Worm (Caenorhabditis elegans): Measurements from ENCODE around the gene aqp-1.

Gene aqp-1

DNA sequence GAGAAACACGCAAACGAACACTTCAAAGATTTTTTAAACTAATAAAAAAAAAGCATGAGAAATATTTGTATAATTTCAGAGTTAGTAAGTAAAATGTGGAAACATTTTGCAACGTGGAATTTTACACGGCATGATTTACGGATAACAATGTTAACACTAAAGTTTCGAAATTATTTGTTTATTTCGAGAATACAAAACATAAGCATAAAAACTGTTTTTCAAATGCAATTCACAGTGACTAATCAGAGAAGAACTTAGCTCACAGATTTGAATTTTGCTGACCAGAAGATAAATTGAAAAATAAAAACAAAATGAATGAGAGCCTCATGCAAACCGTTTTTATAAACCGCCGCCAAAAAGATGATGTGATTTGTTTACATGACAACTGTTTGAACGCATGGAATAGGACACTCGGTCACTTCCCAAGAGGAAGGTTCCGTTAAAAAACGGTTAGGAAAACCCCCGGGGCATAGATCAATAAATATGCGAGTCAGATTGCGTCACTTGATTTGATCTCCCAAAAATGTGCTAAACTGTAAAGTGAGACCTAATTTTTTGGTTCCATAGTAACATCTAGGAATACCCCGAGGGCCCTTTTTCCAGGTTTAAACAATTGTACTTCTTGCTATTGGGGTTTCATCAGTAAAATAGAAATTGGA lies 12.2 kb downstream of the aqp-1 start, which contains the start of gene clh-3:
Gene clh-3, minus strand, starts transcription at position 51 of the 659 bp plus-strand sequence.
- TF ChIP-seq lsy-12 (tag; optimal IDR thresholded peaks at IDR 0.05), result no peak

DNA sequence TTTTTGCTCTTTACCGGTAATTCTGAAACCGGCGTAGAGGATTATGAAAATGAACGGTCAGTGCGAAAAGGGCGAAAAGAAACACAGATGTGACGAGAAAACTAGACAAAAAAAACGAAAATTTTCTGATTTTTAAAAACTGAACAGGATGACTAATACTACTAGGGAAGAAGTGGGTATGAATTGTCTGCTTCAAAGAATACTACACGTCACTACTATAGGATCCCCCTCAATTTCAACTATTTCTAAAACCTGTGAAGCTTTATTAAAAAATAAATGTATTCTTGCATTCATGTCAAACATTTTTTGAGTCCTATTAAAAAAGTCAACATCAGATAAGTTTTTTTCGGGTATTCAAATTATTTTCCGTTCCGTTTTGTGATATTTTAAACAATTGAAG lies 14.1 kb downstream of the aqp-1 start:
- TF ChIP-seq ama-1 (optimal IDR thresholded peaks at IDR 0.05) (no peak), zag-1 (tag; optimal IDR thresholded peaks at IDR 0.05) (no peak), ceh-9 (tag; optimal IDR thresholded peaks at IDR 0.05) (no peak), daf-12 (tag; optimal IDR thresholded peaks at IDR 0.05) (no peak), tbx-2 (tag; optimal IDR thresholded peaks at IDR 0.05) (no peak), ZK546.5 (tag; optimal IDR thresholded peaks at IDR 0.05) (no peak)

DNA sequence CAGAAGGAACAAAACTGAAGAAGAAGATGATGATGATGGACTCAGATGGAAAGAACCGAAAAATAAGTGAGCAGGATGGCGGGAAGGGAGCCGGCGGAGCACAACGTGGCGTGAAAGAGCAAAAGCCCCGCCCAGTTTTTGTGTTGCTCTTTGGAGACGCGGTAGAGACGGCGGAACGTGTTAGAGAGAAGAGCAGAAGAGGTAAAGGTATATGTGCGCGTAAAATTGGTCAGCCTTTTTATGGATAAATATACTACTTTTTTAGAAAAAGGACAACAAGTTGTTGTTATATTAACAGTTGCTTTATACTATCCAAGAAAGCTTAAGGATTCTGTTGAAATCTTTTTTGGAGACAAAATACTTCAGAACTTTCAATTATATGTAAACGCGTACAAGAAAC lies 21.1 kb downstream of the aqp-1 start, which contains the start of gene E04F6.10:
Gene E04F6.10, minus strand, starts transcription at position 101 of the 400 bp plus-strand sequence.
- no peak for TF ChIP-seq mdl-1 (tag; optimal IDR thresholded peaks at IDR 0.05)

DNA sequence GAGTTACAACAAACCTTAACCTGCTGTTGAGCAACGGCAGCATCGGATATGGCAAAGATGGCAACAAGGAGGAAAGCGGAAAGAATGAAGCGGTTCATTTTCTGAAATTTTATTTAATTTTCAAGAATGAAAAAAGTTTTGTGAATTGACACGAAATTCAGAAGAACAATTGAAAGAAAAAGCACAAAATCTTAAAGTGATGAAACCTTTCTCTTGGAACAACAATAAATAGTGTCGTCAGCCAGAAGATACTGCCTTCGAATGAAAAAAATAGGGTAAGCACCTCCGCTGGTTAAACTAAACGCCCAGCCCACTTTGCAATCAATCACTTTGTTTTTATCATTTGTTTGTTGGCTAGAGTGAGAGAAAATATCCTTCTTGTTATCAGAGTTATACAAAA lies 26.1 kb downstream of the aqp-1 start, which contains the start of gene E04F6.9:
Gene E04F6.9, minus strand, starts transcription at position 101 of the 400 bp plus-strand sequence.
- no peak for TF ChIP-seq daf-12 (tag; optimal IDR thresholded peaks at IDR 0.05)
- no peak for TF ChIP-seq egl-27 (tag; optimal IDR thresholded peaks at IDR 0.05)
- no peak for TF ChIP-seq jun-1 (tag; optimal IDR thresholded peaks at IDR 0.05)
- no peak for TF ChIP-seq fkh-2 (tag; optimal IDR thresholded peaks at IDR 0.05)
- no peak for TF ChIP-seq nhr-25 (tag; optimal IDR thresholded peaks at IDR 0.05)
- TF ChIP-seq lin-39 (tag; optimal IDR thresholded peaks at IDR 0.05), result peak; percentile 1
- no peak for TF ChIP-seq ztf-11 (tag; optimal IDR thresholded peaks at IDR 0.05)

DNA sequence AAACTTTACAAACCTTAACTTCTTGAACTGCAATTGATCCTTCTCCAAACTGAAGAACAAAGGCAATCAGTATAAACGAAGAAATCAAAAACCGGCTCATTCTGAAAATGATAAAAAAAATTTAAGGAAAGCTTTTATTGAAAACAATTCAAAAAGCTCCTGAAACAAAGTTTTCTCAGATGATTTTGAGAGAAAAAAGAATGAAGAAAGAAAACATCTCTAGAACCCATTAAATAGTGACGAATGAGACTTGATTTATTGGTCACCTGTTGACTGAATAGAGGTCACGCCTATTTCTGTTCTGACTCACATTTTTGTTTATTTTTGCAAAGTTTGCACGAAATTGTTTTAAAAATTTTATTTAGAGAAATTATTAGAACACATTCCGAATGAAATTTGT lies 26.9 kb downstream of the aqp-1 start, which contains the start of gene E04F6.8:
Gene E04F6.8, minus strand, starts transcription at position 101 of the 400 bp plus-strand sequence.
- TF ChIP-seq egl-5 (tag; optimal IDR thresholded peaks at IDR 0.05) (peak; percentile 82), lsy-12 (tag; optimal IDR thresholded peaks at IDR 0.05) (no peak)

DNA sequence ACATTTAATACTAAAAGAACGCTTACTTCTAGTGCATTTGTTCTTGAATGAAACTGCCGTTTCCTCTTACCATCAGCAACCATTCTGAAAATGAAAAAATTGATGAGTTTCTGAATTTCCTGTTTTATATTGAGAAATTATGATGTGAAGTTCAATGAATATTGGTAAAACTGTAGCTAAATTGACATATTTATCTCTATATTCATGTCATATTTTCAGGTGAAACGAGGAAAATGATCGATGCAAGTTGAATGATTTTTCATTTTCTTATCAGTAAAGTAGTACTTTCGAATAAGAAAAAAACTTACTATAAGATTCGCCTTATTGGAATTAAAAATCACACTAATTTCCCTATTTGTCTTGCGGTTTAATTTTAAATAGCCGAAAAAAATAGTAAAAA lies 28.0 kb downstream of the aqp-1 start, which contains the start of gene E04F6.15:
Gene E04F6.15, minus strand, starts transcription at position 101 of the 400 bp plus-strand sequence.
- no peak for TF ChIP-seq nfya-1 (tag; optimal IDR thresholded peaks at IDR 0.05; ENCODE audit: insufficient read depth)
- no peak for TF ChIP-seq nhr-25 (tag; optimal IDR thresholded peaks at IDR 0.05)
- no peak for TF ChIP-seq fkh-2 (tag; optimal IDR thresholded peaks at IDR 0.05)
- TF ChIP-seq ama-1 (optimal IDR thresholded peaks at IDR 0.05), result no peak

DNA sequence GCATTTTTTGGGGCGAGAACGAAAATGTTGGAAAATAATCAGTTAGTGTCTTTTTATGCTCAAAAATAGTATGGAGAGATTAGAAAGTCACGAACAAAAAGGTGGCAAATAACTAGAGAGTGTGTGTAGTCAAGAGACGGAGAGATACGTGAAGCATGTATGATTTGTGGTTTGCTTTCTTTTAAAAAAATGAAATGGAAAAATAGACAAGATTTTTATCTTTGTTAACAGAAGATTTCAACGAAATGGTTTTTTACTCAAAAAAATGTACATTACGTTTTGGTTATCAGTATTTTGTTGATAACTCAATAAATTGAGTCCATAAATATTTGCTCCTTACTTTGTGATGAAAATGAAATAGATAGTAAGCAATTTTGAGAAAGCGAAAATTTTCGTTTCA lies 30.0 kb downstream of the aqp-1 start, which contains the start of gene dhs-7:
Gene dhs-7, minus strand, starts transcription at position 277 of the 400 bp plus-strand sequence.
- TF ChIP-seq ZK546.5 (tag; optimal IDR thresholded peaks at IDR 0.05) (no peak), elt-2 (tag; optimal IDR thresholded peaks at IDR 0.05) (peak; percentile 67), fos-1 (tag; optimal IDR thresholded peaks at IDR 0.05) (no peak), R02D3.7 (tag; optimal IDR thresholded peaks at IDR 0.05) (no peak), unc-39 (tag; optimal IDR thresholded peaks at IDR 0.05) (no peak), ztf-11 (tag; optimal IDR thresholded peaks at IDR 0.05) (no peak), elt-3 (tag; optimal IDR thresholded peaks at IDR 0.05) (no peak), tbx-2 (tag; optimal IDR thresholded peaks at IDR 0.05) (no peak), ceh-16 (tag; optimal IDR thresholded peaks at IDR 0.05) (no peak)

DNA sequence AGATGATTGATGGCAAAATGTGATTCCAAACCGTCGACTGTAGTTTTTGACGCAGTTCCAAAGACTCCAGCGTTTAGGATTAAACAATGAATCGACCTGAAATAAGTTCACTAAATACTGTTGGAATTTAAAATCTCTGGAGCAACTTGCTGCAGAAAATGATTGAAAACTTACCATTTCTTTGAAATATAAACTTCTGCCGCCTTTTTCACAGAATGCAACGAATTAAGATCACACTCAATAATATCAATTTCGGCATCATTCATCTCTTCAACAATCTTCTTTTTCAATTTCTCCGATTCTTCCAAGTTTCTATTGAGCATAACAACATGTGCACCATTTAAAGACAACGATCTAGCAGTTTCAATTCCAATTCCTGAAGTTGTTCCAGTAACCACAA lies 30.5 kb downstream of the aqp-1 start:
- TF ChIP-seq tbx-2 (tag; optimal IDR thresholded peaks at IDR 0.05) (no peak), pha-4 (tag; optimal IDR thresholded peaks at IDR 0.05) (no peak), snpc-4 (tag; optimal IDR thresholded peaks at IDR 0.05) (no peak), daf-12 (tag; optimal IDR thresholded peaks at IDR 0.05) (no peak), nhr-237 (tag; optimal IDR thresholded peaks at IDR 0.05) (no peak), R02D3.7 (tag; optimal IDR thresholded peaks at IDR 0.05) (no peak)

Measured in whole organism, L3 larva.